Worm (Caenorhabditis elegans): ENCODE measurements around the gene F41E6.5.
"Not testable (repeated sequence)": the region's sequence is repeated elsewhere in the genome, so short reads cannot be mapped to it uniquely, and the experiment has no call there.

F41E6.5 gene

DNA sequence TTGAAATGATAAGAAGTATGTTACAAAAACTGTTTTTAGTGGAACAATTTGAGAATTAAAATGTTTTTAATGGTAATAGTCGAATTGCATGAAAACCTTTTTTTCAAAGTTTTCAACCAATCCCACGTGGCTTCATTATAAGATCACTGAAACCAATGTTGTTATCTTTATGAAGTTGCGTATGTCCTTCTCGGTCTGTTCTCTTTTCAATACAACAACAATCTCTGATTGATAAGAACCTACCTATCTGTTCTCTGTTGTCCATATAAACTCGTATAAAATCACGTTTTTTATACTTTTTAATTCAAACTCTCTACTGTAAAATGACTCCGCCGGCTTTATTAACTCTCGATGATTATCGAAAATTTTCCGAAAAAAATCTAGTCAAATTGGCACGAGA is at the start of gene F41E6.5:
Gene F41E6.5 (plus strand): TSS at position 209 of the 400 bp plus-strand sequence.
- peak; percentile 65 for TF ChIP-seq elt-2 (tag; optimal IDR thresholded peaks at IDR 0.05)
- no peak for TF ChIP-seq ahr-1 (tag; optimal IDR thresholded peaks at IDR 0.05)

DNA sequence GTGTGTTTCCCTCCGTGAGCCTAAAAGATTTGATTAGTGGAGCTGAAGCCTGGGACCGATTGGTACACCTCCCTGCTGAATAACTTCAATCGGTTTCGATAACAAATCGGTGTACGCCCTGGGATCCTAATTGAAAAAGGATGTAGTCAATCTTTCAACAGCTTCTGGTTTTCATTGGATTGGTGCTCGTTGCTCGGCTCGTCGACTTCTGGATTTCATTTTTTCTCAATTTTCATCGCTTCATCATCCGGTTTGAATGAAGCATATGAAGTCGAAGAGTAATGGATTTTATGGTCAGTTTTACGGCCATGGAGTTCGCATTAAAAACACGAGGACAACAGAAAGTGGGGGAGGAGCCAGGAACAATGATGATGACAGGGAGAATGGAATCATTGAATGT is 47.3 kb upstream of the F41E6.5 start:
- TF ChIP-seq ceh-24 (tag; optimal IDR thresholded peaks at IDR 0.05), result no peak
- TF ChIP-seq unc-42 (tag; optimal IDR thresholded peaks at IDR 0.05), result peak; percentile 24

DNA sequence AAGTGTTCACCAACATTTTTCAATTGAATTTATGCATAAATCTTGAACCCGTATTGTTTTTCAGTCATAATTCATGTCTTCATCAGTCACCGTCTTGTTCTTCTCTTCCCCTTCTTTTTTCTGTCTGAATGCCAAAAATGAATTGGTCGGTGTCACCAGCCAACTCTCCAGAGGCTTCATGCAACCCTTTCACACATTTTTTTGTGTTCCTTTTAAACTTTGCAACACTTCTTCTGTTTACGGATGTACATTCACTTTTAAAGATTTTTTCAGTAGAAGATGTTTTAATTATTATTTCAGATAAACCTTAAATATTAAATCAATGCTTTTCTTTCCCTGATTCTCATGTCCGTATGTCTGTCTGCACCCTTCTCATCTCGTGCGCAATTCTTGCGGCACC is 42.4 kb upstream of the F41E6.5 start, which contains the start of gene acr-16:
Gene acr-16 (plus strand): TSS at position 301 of the 400 bp plus-strand sequence.
- TF ChIP-seq nfya-1 (tag; optimal IDR thresholded peaks at IDR 0.05), result no peak
- TF ChIP-seq sdc-2 (tag; optimal IDR thresholded peaks at IDR 0.05), result no peak
- no peak for TF ChIP-seq ceh-18 (tag; optimal IDR thresholded peaks at IDR 0.05)
- no peak for TF ChIP-seq F13H6.1 (tag; optimal IDR thresholded peaks at IDR 0.05)
- TF ChIP-seq C08G9.2 (tag; optimal IDR thresholded peaks at IDR 0.05), result no peak
- TF ChIP-seq ceh-24 (tag; optimal IDR thresholded peaks at IDR 0.05), result no peak
- no peak for TF ChIP-seq nhr-11 (tag; optimal IDR thresholded peaks at IDR 0.05)
- TF ChIP-seq pha-4 (tag; optimal IDR thresholded peaks at IDR 0.05), result no peak
- TF ChIP-seq che-1 (tag; optimal IDR thresholded peaks at IDR 0.05), result no peak
- no peak for TF ChIP-seq fkh-6 (tag; optimal IDR thresholded peaks at IDR 0.05)

ce11 chrV:8565075-8565474 is 38.2 kb upstream of the F41E6.5 start, which contains the start of gene F25G6.8:
F25G6.8 (minus strand) TSS chrV:8565175.
- TF ChIP-seq zip-5 (tag; optimal IDR thresholded peaks at IDR 0.05) (no peak), ama-1 (optimal IDR thresholded peaks at IDR 0.05) (no peak), ahr-1 (tag; optimal IDR thresholded peaks at IDR 0.05) (no peak)

ce11 chrV:8569172-8569571 is 34.1 kb upstream of the F41E6.5 start:
- TF ChIP-seq syd-9 (tag; optimal IDR thresholded peaks at IDR 0.05) (no peak), unc-86 (tag; optimal IDR thresholded peaks at IDR 0.05) (no peak), fkh-10 (GFP tag; optimal IDR thresholded peaks at IDR 0.05) (no peak), ceh-34 (tag; optimal IDR thresholded peaks at IDR 0.05) (no peak), ceh-45 (GFP tag; IDR thresholded peaks at IDR 0.05) (no peak), che-1 (tag; optimal IDR thresholded peaks at IDR 0.05) (no peak), dmd-4 (tag; optimal IDR thresholded peaks at IDR 0.05; ENCODE audit: borderline replicate concordance) (no peak), hlh-6 (tag; optimal IDR thresholded peaks at IDR 0.05) (no peak), F13H6.1 (tag; optimal IDR thresholded peaks at IDR 0.05) (no peak), ahr-1 (tag; optimal IDR thresholded peaks at IDR 0.05) (no peak), sox-2 (GFP tag; IDR thresholded peaks at IDR 0.05) (no peak), hlh-13 (GFP tag; optimal IDR thresholded peaks at IDR 0.05) (no peak)

ce11 chrV:8569841-8570361 is 33.4 kb upstream of the F41E6.5 start, which contains the start of the genes F25G6.9 and symk-1:
F25G6.9 (minus strand) TSS chrV:8570000.
symk-1 (plus strand) TSS chrV:8570311.
- TF ChIP-seq ceh-14 (tag; optimal IDR thresholded peaks at IDR 0.05) (peak; percentile 12), nfya-1 (tag; optimal IDR thresholded peaks at IDR 0.05) (peak; percentile 40), mec-3 (tag; optimal IDR thresholded peaks at IDR 0.05; ENCODE audit: borderline replicate concordance) (no peak), fax-1 (tag; optimal IDR thresholded peaks at IDR 0.05) (no peak), ahr-1 (tag; optimal IDR thresholded peaks at IDR 0.05) (no peak)

- not testable (repeated sequence) for TF ChIP-seq zip-5, ahr-1, tbx-7 (tag; optimal IDR thresholded peaks at IDR 0.05)
Observed at ce11 chrV:8574762-8575161, 28.5 kb upstream of the F41E6.5 start, which contains the start of gene F25G6.1. F25G6.1 (plus strand) TSS chrV:8575062.

Data from whole organism, late embryonic.